Fruit fly (Drosophila melanogaster): ENCODE results near the gene hfw.

Gene hfw

dm6 chrX:1669214-1669613 is at the start of gene hfw, which contains the start of gene CG3740:
TSS of gene hfw (plus strand) at chrX:1669570.
TSS of gene CG3740 (minus strand) at chrX:1669297.
- TF ChIP-seq EcR (GFP tag; optimal IDR thresholded peaks at IDR 0.05) = no peak
- TF ChIP-seq CG15710 (tag; optimal IDR thresholded peaks at IDR 0.05) = peak; percentile 61
- TF ChIP-seq CG8159 (tag; optimal IDR thresholded peaks at IDR 0.05) = peak; percentile 64
- TF ChIP-seq Pif1B (GFP tag; optimal IDR thresholded peaks at IDR 0.05) = peak; percentile 35
- peak; percentile 72; the same call in 1 of the 2 replicates for TF ChIP-seq rn (GFP tag; IDR thresholded peaks at IDR 0.05)
- no peak for TF ChIP-seq Pif1A (GFP tag; optimal IDR thresholded peaks at IDR 0.05)
- TF ChIP-seq CG14655 (GFP tag; optimal IDR thresholded peaks at IDR 0.05) = no peak
- no peak for TF ChIP-seq CG8301 (tag; optimal IDR thresholded peaks at IDR 0.05)
- peak; percentile 58 for TF ChIP-seq CG17806 (tag; optimal IDR thresholded peaks at IDR 0.05)
- TF ChIP-seq Ets98B (GFP tag; IDR thresholded peaks at IDR 0.05) = peak; percentile 51
- TF ChIP-seq CG32121 (GFP tag; IDR thresholded peaks at IDR 0.05) = peak; percentile 72
- 0 out of 2 replicates have a peak, but pooled peaks have one; percentile 9 for TF ChIP-seq CG10348 (GFP tag; IDR thresholded peaks at IDR 0.05)
- 0 out of 2 replicates have a peak, but pooled peaks have one; percentile 4 for TF ChIP-seq CG12605 (GFP tag; IDR thresholded peaks at IDR 0.05)
- peak; percentile 80 for TF ChIP-seq CG4496 (GFP tag; IDR thresholded peaks at IDR 0.05)
- peak; percentile 52 for TF ChIP-seq CG9948 (tag; optimal IDR thresholded peaks at IDR 0.05)
- peak; percentile 42; the same call in 1 of the 3 replicates for TF ChIP-seq fd96Ca (GFP tag; IDR thresholded peaks at IDR 0.05)
- TF ChIP-seq Snoo (tag; optimal IDR thresholded peaks at IDR 0.05) = peak; percentile 45
- no peak for TF ChIP-seq D1 (tag; optimal IDR thresholded peaks at IDR 0.05)

DNA sequence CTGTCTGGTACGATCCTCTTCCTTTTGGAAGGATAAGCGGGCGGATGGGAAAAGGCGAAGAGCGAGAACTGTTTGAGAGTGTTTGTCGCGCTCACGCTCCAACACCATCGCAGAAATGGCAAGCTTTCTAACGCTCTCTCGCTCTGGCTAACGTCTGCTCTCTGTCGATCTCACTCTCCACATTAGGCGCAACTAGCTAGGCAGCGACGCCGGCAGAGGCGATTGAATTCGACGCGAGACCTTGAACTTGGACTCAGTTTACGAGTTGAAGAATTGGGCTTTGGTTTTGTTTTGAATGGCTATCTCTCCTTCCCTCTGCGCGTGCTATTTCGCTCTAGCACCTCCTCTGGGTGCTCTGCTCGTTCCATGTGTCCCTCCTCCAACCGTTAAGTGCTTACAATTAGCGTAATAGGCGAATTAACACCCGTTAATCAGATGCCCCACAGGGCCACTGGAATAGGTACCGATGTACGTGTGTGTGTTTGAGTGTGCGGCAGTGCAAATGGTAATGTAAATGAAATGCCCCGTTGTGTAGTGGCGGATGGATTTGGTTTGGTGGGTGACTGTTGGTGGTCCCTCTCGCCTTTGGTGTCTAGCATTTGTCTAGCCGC is 49.6 kb upstream of the hfw start:
- TF ChIP-seq CG14655 (GFP tag; optimal IDR thresholded peaks at IDR 0.05) (no peak), fd96Ca (GFP tag; IDR thresholded peaks at IDR 0.05) (no peak), Pif1A (GFP tag; optimal IDR thresholded peaks at IDR 0.05) (no peak), CG15710 (tag; optimal IDR thresholded peaks at IDR 0.05) (no peak), CG12605 (GFP tag; IDR thresholded peaks at IDR 0.05) (no peak), D1 (tag; optimal IDR thresholded peaks at IDR 0.05) (no peak), CG9948 (tag; optimal IDR thresholded peaks at IDR 0.05) (no peak), Ets98B (GFP tag; IDR thresholded peaks at IDR 0.05) (no peak), CG34367 (tag; optimal IDR thresholded peaks at IDR 0.05) (no peak), gl (tag; optimal IDR thresholded peaks at IDR 0.05) (no peak), CG17806 (tag; optimal IDR thresholded peaks at IDR 0.05) (no peak), EcR (GFP tag; optimal IDR thresholded peaks at IDR 0.05) (no peak)

DNA sequence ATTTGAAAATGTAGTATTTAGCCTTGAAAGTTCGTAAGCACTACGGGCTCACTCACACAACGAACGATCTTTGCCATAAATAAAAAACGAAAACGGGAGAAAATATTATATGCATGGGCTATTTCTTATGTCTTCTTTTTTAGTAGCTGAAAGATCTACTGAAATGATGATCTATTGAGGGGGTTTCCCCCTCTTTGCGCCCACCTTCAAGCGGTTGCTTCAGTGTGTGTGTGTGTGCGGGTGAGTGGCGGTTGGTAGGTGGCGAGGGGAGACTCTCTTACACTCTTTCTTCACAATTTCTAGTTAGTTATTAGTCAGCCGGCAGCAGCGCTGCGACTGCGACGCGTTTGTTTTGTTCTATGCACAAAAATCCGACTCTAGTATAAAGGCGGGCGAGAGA is 48.0 kb upstream of the hfw start:
- TF ChIP-seq CG13204 (GFP tag; optimal IDR thresholded peaks at IDR 0.05) = no peak
- TF ChIP-seq rn (GFP tag; IDR thresholded peaks at IDR 0.05) = no peak
- TF ChIP-seq CG9948 (tag; optimal IDR thresholded peaks at IDR 0.05) = no peak
- TF ChIP-seq Pif1B (GFP tag; optimal IDR thresholded peaks at IDR 0.05) = no peak
- TF ChIP-seq fd96Ca (GFP tag; IDR thresholded peaks at IDR 0.05) = no peak
- TF ChIP-seq CG8159 (tag; optimal IDR thresholded peaks at IDR 0.05) = no peak
- no peak for TF ChIP-seq Snoo (tag; optimal IDR thresholded peaks at IDR 0.05)
- no peak for TF ChIP-seq Ets98B (GFP tag; IDR thresholded peaks at IDR 0.05)
- TF ChIP-seq CG34367 (tag; optimal IDR thresholded peaks at IDR 0.05) = no peak

DNA sequence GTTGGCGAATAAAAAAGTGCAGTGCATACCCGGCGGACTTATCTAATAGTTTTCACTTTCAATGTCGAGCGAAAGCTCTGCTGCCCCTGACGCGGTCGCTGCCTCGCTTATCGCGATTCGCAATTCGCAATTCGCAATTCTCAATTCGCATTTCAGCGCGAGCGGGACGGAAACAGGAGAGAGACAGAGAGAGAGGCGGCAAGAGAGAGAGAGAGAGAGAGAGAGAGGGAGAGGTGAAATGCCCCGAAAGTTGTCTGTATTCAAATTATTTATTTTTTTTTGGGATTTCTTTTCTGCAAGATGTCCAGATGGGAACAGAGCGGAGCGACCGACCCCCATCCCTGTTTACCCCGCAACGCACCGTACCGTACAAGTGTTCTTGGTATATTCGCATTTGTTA is 46.2 kb upstream of the hfw start:
- no peak for TF ChIP-seq CG13204 (GFP tag; optimal IDR thresholded peaks at IDR 0.05)
- no peak for TF ChIP-seq CG10348 (GFP tag; IDR thresholded peaks at IDR 0.05)
- no peak for TF ChIP-seq CG17806 (tag; optimal IDR thresholded peaks at IDR 0.05)
- TF ChIP-seq EcR (GFP tag; optimal IDR thresholded peaks at IDR 0.05) = peak; percentile 27
- no peak for TF ChIP-seq Snoo (tag; optimal IDR thresholded peaks at IDR 0.05)
- TF ChIP-seq fd96Ca (GFP tag; IDR thresholded peaks at IDR 0.05) = no peak
- TF ChIP-seq Pif1B (GFP tag; optimal IDR thresholded peaks at IDR 0.05) = no peak

DNA sequence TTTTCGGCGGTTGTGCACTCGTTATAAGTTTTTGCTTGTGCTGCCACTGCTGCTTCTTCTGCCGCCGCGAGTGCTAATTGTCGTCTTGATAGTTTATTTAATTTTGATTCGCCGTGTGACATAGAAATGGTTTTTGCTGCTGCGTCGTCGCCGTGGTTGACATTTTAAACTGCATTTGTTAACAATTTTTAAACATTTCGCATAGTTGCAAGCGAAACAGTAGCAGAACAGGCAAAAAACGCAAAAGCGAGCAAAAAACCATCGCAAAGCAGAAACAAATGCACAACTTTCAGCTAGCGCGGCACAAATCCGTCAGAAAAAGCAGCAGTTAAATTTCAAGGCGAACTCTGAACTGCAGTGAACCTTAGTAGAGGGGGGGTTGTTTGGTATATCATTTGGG is 45.7 kb upstream of the hfw start:
- no peak for TF ChIP-seq CG14655 (GFP tag; optimal IDR thresholded peaks at IDR 0.05)
- TF ChIP-seq fd96Ca (GFP tag; IDR thresholded peaks at IDR 0.05) = no peak
- TF ChIP-seq CG17806 (tag; optimal IDR thresholded peaks at IDR 0.05) = no peak
- no peak for TF ChIP-seq gl (tag; optimal IDR thresholded peaks at IDR 0.05)
- TF ChIP-seq CG4496 (GFP tag; IDR thresholded peaks at IDR 0.05) = no peak
- no peak for TF ChIP-seq Pif1B (GFP tag; optimal IDR thresholded peaks at IDR 0.05)
- no peak for TF ChIP-seq Ets98B (GFP tag; IDR thresholded peaks at IDR 0.05)
- no peak for TF ChIP-seq Pif1A (GFP tag; optimal IDR thresholded peaks at IDR 0.05)
- no peak for TF ChIP-seq CG32121 (GFP tag; IDR thresholded peaks at IDR 0.05)
- TF ChIP-seq CG15710 (tag; optimal IDR thresholded peaks at IDR 0.05) = no peak
- TF ChIP-seq Snoo (tag; optimal IDR thresholded peaks at IDR 0.05) = no peak
- TF ChIP-seq CG34367 (tag; optimal IDR thresholded peaks at IDR 0.05) = no peak
- no peak for TF ChIP-seq CG9948 (tag; optimal IDR thresholded peaks at IDR 0.05)
- no peak for TF ChIP-seq CG8301 (tag; optimal IDR thresholded peaks at IDR 0.05)
- TF ChIP-seq rn (GFP tag; IDR thresholded peaks at IDR 0.05) = no peak
- no peak for TF ChIP-seq CG8159 (tag; optimal IDR thresholded peaks at IDR 0.05)
- no peak for TF ChIP-seq CG12605 (GFP tag; IDR thresholded peaks at IDR 0.05)

dm6 chrX:1625142-1625541 is 44.2 kb upstream of the hfw start:
- no peak for TF ChIP-seq CG14655 (GFP tag; optimal IDR thresholded peaks at IDR 0.05)
- no peak for TF ChIP-seq D1 (tag; optimal IDR thresholded peaks at IDR 0.05)
- no peak for TF ChIP-seq fd96Ca (GFP tag; IDR thresholded peaks at IDR 0.05)
- TF ChIP-seq CG8301 (tag; optimal IDR thresholded peaks at IDR 0.05) = no peak
- no peak for TF ChIP-seq CG12605 (GFP tag; IDR thresholded peaks at IDR 0.05)
- TF ChIP-seq CG34367 (tag; optimal IDR thresholded peaks at IDR 0.05) = no peak
- TF ChIP-seq CG13204 (GFP tag; optimal IDR thresholded peaks at IDR 0.05) = no peak
- no peak for TF ChIP-seq CG4496 (GFP tag; IDR thresholded peaks at IDR 0.05)
- TF ChIP-seq CG8159 (tag; optimal IDR thresholded peaks at IDR 0.05) = no peak
- TF ChIP-seq Pif1A (GFP tag; optimal IDR thresholded peaks at IDR 0.05) = no peak
- no peak for TF ChIP-seq Ets98B (GFP tag; IDR thresholded peaks at IDR 0.05)
- no peak for TF ChIP-seq gl (tag; optimal IDR thresholded peaks at IDR 0.05)
- TF ChIP-seq CG9948 (tag; optimal IDR thresholded peaks at IDR 0.05) = no peak
- no peak for TF ChIP-seq EcR (GFP tag; optimal IDR thresholded peaks at IDR 0.05)
- no peak for TF ChIP-seq rn (GFP tag; IDR thresholded peaks at IDR 0.05)
- TF ChIP-seq CG32121 (GFP tag; IDR thresholded peaks at IDR 0.05) = no peak
- no peak for TF ChIP-seq CG10348 (GFP tag; IDR thresholded peaks at IDR 0.05)
- no peak for TF ChIP-seq CG17806 (tag; optimal IDR thresholded peaks at IDR 0.05)
- no peak for TF ChIP-seq CG15710 (tag; optimal IDR thresholded peaks at IDR 0.05)
- no peak for TF ChIP-seq Pif1B (GFP tag; optimal IDR thresholded peaks at IDR 0.05)
